Fruit fly (Drosophila melanogaster) whole organism: ENCODE measurements around the gene CG9636.

Source experiments
- CG8478 ChIP-seq: fragments of >200 bp; optimal IDR thresholded peaks from 2 replicates; lab custom pipeline; 2018; ENCODE audit warnings: inconsistent platforms
- EcR ChIP-seq, 2 experiments: fragments of >200 bp; optimal IDR thresholded peaks; 2 replicates each; lab custom pipeline; 2017; ENCODE audit warnings: missing biosample characterization in 2 of 2, missing genetic modification characterization in 2 of 2, missing genetic modification reagents in 2 of 2

DNA sequence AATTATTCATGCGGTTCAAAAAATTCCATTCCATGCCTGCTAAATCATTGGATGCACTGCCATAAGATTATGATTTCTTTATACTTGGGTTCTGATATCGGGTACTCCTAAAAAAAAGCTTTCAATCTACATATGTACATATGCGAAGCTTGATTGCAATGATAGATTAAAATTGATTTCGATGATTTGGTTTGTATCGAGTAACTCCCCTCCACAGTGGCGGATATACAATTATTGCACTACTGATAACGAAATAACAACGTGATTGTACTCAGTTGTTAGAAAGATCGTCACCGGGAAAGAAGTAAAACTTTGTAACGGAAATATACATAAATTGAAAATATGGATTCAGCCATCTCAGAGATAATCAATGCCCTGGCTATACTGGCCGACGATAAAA is 44.1 kb upstream of the CG9636 start, which contains the start of gene Nazo:
- TF ChIP-seq CG8478 (lab: Kevin White, UChicago) = no peak
- no peak for TF ChIP-seq EcR (GFP tag; optimal IDR thresholded peaks at IDR 0.05; lab: Kevin White, UChicago)
